Fruit fly (Drosophila melanogaster) whole organism, wandering third instar larva: ENCODE results near the gene pr.

ENCODE experiments used
- Abd-B ChIP-seq: fragments of >200 bp; optimal IDR thresholded peaks from 2 replicates; lab custom pipeline; 2017; ENCODE audit warnings: missing biosample characterization, missing genetic modification characterization
- Dif ChIP-seq: fragments of 200-275, 200-300 bp; sonication (Bioruptor generic); optimal IDR thresholded peaks from 2 replicates; lab custom pipeline; 2018; ENCODE audit warnings: missing biosample characterization, missing genetic modification characterization; ENCODE audit not compliant: partially characterized antibody
- h ChIP-seq: fragments of 200-800 bp; sonication (Bioruptor generic); optimal IDR thresholded peaks from 3 replicates; lab custom pipeline; 2016; ENCODE audit warnings: missing biosample characterization, mild to moderate bottlenecking, missing genetic modification characterization
- psq ChIP-seq: fragments of 200-800 bp; sonication (Bioruptor generic); optimal IDR thresholded peaks from 3 replicates; lab custom pipeline; 2017; ENCODE audit warnings: missing biosample characterization, mild to moderate bottlenecking, missing genetic modification characterization, moderate library complexity
- usp ChIP-seq: fragments of >200 bp; optimal IDR thresholded peaks from 2 replicates; lab custom pipeline; 2017; ENCODE audit warnings: missing biosample characterization, missing genetic modification characterization

DNA sequence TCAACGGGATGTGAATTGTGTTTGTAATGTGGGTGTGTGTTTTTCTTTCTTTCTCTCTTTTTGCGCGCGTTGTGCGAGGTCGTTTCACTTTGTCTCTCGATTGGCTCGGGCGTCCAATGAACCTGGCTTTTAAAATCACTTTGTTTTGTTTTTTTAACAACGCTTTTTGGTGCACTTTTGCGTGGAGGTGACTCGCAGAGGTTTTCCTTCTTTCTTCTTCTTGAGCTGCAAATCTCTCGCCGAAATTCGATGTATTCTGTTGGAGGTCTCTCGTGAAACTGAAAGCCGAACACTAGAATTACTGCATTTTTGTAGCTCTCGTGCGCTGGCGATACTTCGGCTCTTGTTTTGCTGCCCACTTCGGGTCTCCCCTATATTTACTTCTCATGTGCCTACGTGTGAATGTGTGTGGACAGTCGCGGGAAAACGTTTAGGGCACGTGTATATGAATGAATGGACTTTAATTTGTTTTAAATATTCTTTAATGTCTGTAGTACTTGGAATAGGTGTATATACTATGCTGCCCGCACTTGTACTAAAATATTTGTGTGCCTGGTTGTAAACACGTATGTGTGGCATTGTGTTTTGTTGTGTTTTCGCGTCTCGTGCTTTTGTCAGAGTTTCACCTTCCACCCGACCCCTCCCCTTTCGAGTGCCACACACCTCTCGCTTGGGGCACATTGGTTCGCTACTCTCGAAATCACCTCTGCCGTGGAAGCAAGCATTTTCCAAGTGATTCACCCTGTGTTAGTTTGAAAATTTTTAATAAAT is 9.7 kb upstream of the pr start, which contains the start of gene fok:
- TF ChIP-seq Dif (GFP tag; lab: Kevin White, UChicago) (peak; percentile 27), psq (peak; percentile 96), usp (no peak), Abd-B (GFP tag; lab: Kevin White, UChicago) (no peak), h (GFP tag; lab: Kevin White, UChicago) (peak; percentile 99)
